Fruit fly (Drosophila melanogaster) whole organism, pupa: Measurements from ENCODE around the gene Sec10.

Experiments used
- CG10348 ChIP-seq: fragments of 200-800 bp; sonication (Bioruptor generic); IDR thresholded peaks from 2 replicates; pipeline ENCODE4 v1.3.6; 2022; ENCODE audit warnings: missing biosample characterization, missing genetic modification characterization
- CG12605 ChIP-seq: fragments of 200-800 bp; sonication (Bioruptor generic); IDR thresholded peaks from 2 replicates; pipeline ENCODE4 v1.3.6; 2022; ENCODE audit warnings: missing biosample characterization, missing genetic modification characterization
- CG13204 ChIP-seq: fragments of 200-800 bp; sonication (Bioruptor generic); optimal IDR thresholded peaks from 2 replicates; lab custom pipeline; 2018; ENCODE audit warnings: missing biosample characterization, mild to moderate bottlenecking, missing genetic modification characterization, moderate library complexity
- CG14655 ChIP-seq: fragments of 200-800 bp; sonication (Bioruptor generic); optimal IDR thresholded peaks from 3 replicates; lab custom pipeline; 2017; ENCODE audit warnings: mild to moderate bottlenecking, missing biosample characterization, missing genetic modification reagents, missing genetic modification characterization
- CG15710 ChIP-seq: fragments of 200-800 bp; sonication (Bioruptor generic); optimal IDR thresholded peaks from 2 replicates; lab custom pipeline; 2018; ENCODE audit warnings: missing biosample characterization, mild to moderate bottlenecking, missing genetic modification characterization, moderate library complexity
- CG17806 ChIP-seq: fragments of 200-800 bp; sonication (Bioruptor generic); optimal IDR thresholded peaks from 2 replicates; lab custom pipeline; 2018; ENCODE audit warnings: missing biosample characterization, mild to moderate bottlenecking, missing genetic modification characterization, moderate library complexity
- CG32121 ChIP-seq: fragments of 200-800 bp; sonication (Bioruptor generic); IDR thresholded peaks from 2 replicates; pipeline ENCODE4 v1.3.6; 2022; ENCODE audit warnings: missing biosample characterization, missing genetic modification characterization
- CG34367 ChIP-seq: fragments of 200-800 bp; sonication (Bioruptor generic); optimal IDR thresholded peaks from 2 replicates; lab custom pipeline; 2018; ENCODE audit warnings: missing biosample characterization, mild to moderate bottlenecking, missing genetic modification characterization
- CG4496 ChIP-seq: fragments of 200-800 bp; sonication (Bioruptor generic); IDR thresholded peaks from 3 replicates; pipeline ENCODE4 v1.3.6; 2022; ENCODE audit warnings: missing biosample characterization, missing genetic modification characterization
- CG8159 ChIP-seq: fragments of 200-800 bp; sonication (Bioruptor generic); optimal IDR thresholded peaks from 3 replicates; lab custom pipeline; 2018; ENCODE audit warnings: missing biosample characterization, mild to moderate bottlenecking, missing genetic modification characterization, moderate library complexity
- CG8301 ChIP-seq: fragments of 200-800 bp; sonication (Bioruptor generic); optimal IDR thresholded peaks from 2 replicates; lab custom pipeline; 2018; ENCODE audit warnings: missing biosample characterization, mild to moderate bottlenecking, missing genetic modification characterization
- CG9948 ChIP-seq: fragments of 200-800 bp; sonication (Bioruptor generic); optimal IDR thresholded peaks from 2 replicates; lab custom pipeline; 2018; ENCODE audit warnings: missing biosample characterization, mild to moderate bottlenecking, missing genetic modification characterization, moderate library complexity
- D1 ChIP-seq: fragments of 200-800 bp; sonication (Bioruptor generic); optimal IDR thresholded peaks from 2 replicates; lab custom pipeline; 2018; ENCODE audit warnings: missing biosample characterization, mild to moderate bottlenecking, missing genetic modification characterization, moderate library complexity
- EcR ChIP-seq: fragments of 200-800 bp; sonication (Bioruptor generic); optimal IDR thresholded peaks from 3 replicates; lab custom pipeline; 2019; ENCODE audit warnings: missing biosample characterization, missing genetic modification characterization, mild to moderate bottlenecking, moderate library complexity, missing genetic modification reagents
- Ets98B ChIP-seq: fragments of 200-800 bp; sonication (Bioruptor generic); IDR thresholded peaks from 2 replicates; pipeline ENCODE4 v1.3.6; 2022; ENCODE audit warnings: missing biosample characterization, missing genetic modification characterization
- Pif1A ChIP-seq: fragments of 200-800 bp; sonication (Bioruptor generic); optimal IDR thresholded peaks from 3 replicates; lab custom pipeline; 2016; ENCODE audit warnings: missing biosample characterization, missing genetic modification characterization
- Pif1B ChIP-seq: fragments of 200-800 bp; sonication (Bioruptor generic); optimal IDR thresholded peaks from 3 replicates; lab custom pipeline; 2016; ENCODE audit warnings: missing biosample characterization, missing genetic modification characterization
- Snoo ChIP-seq: fragments of 200-800 bp; sonication (Bioruptor generic); optimal IDR thresholded peaks from 3 replicates; lab custom pipeline; 2017; ENCODE audit warnings: missing biosample characterization, mild to moderate bottlenecking, missing genetic modification characterization, inconsistent platforms
- fd96Ca ChIP-seq: fragments of 200-800 bp; sonication (Bioruptor generic); IDR thresholded peaks from 3 replicates; pipeline ENCODE4 v1.3.6; 2022; ENCODE audit warnings: missing biosample characterization, missing genetic modification characterization
- gl ChIP-seq: fragments of 200-800 bp; sonication (Bioruptor generic); optimal IDR thresholded peaks from 2 replicates; lab custom pipeline; 2018; ENCODE audit warnings: missing biosample characterization, mild to moderate bottlenecking, missing genetic modification characterization
- rn ChIP-seq: fragments of 200-800 bp; sonication (Bioruptor generic); IDR thresholded peaks from 2 replicates; pipeline ENCODE4 v1.3.6; 2022; ENCODE audit warnings: missing biosample characterization, missing genetic modification characterization

Sec10 gene

DNA sequence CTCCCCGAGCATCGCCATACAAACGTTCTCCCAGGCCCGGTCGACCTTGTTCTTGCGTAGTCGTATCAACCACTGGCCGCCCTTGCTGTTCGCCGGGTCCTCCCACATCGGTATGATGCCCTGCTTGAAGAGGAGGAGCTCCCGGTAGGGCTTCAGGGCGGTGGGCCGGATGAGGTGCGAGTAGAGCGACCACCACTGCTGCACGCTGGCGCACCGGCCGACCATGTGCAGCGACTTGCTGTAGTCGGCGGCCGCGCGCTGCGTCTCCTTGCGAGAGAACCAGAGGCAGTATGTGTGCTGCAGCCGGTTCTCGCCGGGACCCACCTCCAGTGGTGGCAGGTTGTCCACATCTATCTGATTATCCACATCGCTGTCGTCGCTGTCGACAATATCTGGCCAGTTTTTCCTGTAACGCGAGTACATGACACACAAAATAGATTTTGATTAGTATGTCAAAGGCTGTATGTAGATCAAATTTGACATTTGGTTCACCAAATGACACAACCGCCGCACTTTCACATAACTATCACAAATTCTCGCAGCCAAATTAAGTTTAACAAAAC, 27.7 kb upstream of the Sec10 start, which contains the start of gene CG10694:
TSS of gene CG10694 (plus strand) at position 513 of the 563 bp plus-strand sequence.
- TF ChIP-seq CG14655 (GFP tag; lab: Kevin White, UChicago), result no peak
- no peak for TF ChIP-seq CG4496 (GFP tag; lab: Robert Waterston, UW)
- no peak for TF ChIP-seq fd96Ca (GFP tag; lab: Robert Waterston, UW)
- no peak for TF ChIP-seq gl (tag; lab: Kevin White, UChicago)
- TF ChIP-seq CG17806 (tag; lab: Kevin White, UChicago), result no peak
- TF ChIP-seq Pif1B (GFP tag; lab: Kevin White, UChicago), result no peak
- no peak for TF ChIP-seq Ets98B (GFP tag; lab: Robert Waterston, UW)
- no peak for TF ChIP-seq D1 (tag; lab: Kevin White, UChicago)
- no peak for TF ChIP-seq CG10348 (GFP tag; lab: Robert Waterston, UW)
- TF ChIP-seq CG15710 (tag; lab: Kevin White, UChicago), result no peak
- TF ChIP-seq CG8159 (tag; lab: Kevin White, UChicago), result no peak

- TF ChIP-seq Pif1B (GFP tag; lab: Kevin White, UChicago) (peak; percentile 90), CG8159 (tag; lab: Kevin White, UChicago) (peak; percentile 100), CG13204 (GFP tag; lab: Kevin White, UChicago) (peak; percentile 98), CG4496 (GFP tag; lab: Robert Waterston, UW) (no peak), CG9948 (tag; lab: Kevin White, UChicago) (peak; percentile 100), Ets98B (GFP tag; lab: Robert Waterston, UW) (no peak), CG15710 (tag; lab: Kevin White, UChicago) (peak; percentile 100), fd96Ca (GFP tag; lab: Robert Waterston, UW) (0 out of 3 replicates have a peak, but pooled peaks have one; percentile 93), EcR (GFP tag; lab: Kevin White, UChicago) (peak; percentile 78), CG34367 (tag; lab: Kevin White, UChicago) (peak; percentile 99), CG8301 (tag; lab: Kevin White, UChicago) (peak; percentile 100), CG32121 (no peak), CG10348 (GFP tag; lab: Robert Waterston, UW) (no peak), Snoo (tag; lab: Kevin White, UChicago) (peak; percentile 99), CG17806 (tag; lab: Kevin White, UChicago) (peak; percentile 100), Pif1A (GFP tag; lab: Kevin White, UChicago) (peak; percentile 97), rn (no peak), D1 (tag; lab: Kevin White, UChicago) (peak; percentile 100), gl (tag; lab: Kevin White, UChicago) (peak; percentile 94), CG12605 (GFP tag; lab: Robert Waterston, UW) (no peak; the same call in 1 of the 2 replicates), CG14655 (GFP tag; lab: Kevin White, UChicago) (peak; percentile 100)
These were observed 25.7 kb upstream of the Sec10 start, which contains the start of the genes eIF4EHP and CG18428 for dm6 chr3R:24108902-24109389. TSS of gene eIF4EHP (minus strand) at chr3R:24108960. TSS of gene CG18428 (plus strand) at chr3R:24109336.

- TF ChIP-seq CG10348 (GFP tag; lab: Robert Waterston, UW) (no peak), CG9948 (tag; lab: Kevin White, UChicago) (peak; percentile 24), Pif1B (GFP tag; lab: Kevin White, UChicago) (peak; percentile 79), CG15710 (tag; lab: Kevin White, UChicago) (peak; percentile 39), Pif1A (GFP tag; lab: Kevin White, UChicago) (peak; percentile 62), CG14655 (GFP tag; lab: Kevin White, UChicago) (peak; percentile 61), CG12605 (GFP tag; lab: Robert Waterston, UW) (peak; percentile 37; the same call in 1 of the 2 replicates), EcR (GFP tag; lab: Kevin White, UChicago) (no peak), CG34367 (tag; lab: Kevin White, UChicago) (peak; percentile 25), Snoo (tag; lab: Kevin White, UChicago) (peak; percentile 69), CG17806 (tag; lab: Kevin White, UChicago) (peak; percentile 54), CG32121 (peak; percentile 77), rn (no peak), CG4496 (GFP tag; lab: Robert Waterston, UW) (peak; percentile 86), fd96Ca (GFP tag; lab: Robert Waterston, UW) (peak; percentile 66), D1 (tag; lab: Kevin White, UChicago) (no peak), Ets98B (GFP tag; lab: Robert Waterston, UW) (peak; percentile 82), CG13204 (GFP tag; lab: Kevin White, UChicago) (no peak), gl (tag; lab: Kevin White, UChicago) (no peak), CG8159 (tag; lab: Kevin White, UChicago) (peak; percentile 51), CG8301 (tag; lab: Kevin White, UChicago) (peak; percentile 51)
These were observed 22.1 kb upstream of the Sec10 start, which contains the start of gene CG13605 for dm6 chr3R:24112320-24113069. TSS of gene CG13605 (minus strand) at chr3R:24112389.

DNA sequence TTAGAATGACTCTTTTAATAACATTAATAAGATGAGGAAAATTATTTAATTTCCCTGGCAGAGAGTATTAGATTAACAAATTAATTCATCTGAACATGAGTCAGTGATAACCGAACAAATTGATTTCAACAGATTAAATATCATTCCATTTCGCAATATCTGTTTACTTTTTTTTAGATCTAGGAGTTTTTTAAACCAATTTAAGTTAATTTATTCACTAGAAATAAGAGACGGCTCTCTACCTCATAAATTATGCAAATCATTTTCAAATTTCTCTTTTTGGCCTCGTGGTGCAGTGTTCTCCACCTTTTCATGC, 21.6 kb upstream of the Sec10 start, which contains the start of gene Root:
TSS of gene Root (plus strand) at position 217 of the 316 bp plus-strand sequence.
- no peak for TF ChIP-seq CG32121
- no peak for TF ChIP-seq CG8159 (tag; lab: Kevin White, UChicago)

dm6 chr3R:24116180-24116579, 18.5 kb upstream of the Sec10 start, which contains the start of gene CG13607:
TSS of gene CG13607 (minus strand) at chr3R:24116322.
- TF ChIP-seq CG9948 (tag; lab: Kevin White, UChicago), result no peak
- TF ChIP-seq CG14655 (GFP tag; lab: Kevin White, UChicago), result peak; percentile 12
